Fruit fly (Drosophila melanogaster) whole organism, embryonic: ENCODE data around the gene CCT7.

Experiments used
- CG13123 ChIP-seq: fragments of 200-800 bp; sonication (Bioruptor generic); optimal IDR thresholded peaks from 2 replicates; lab custom pipeline; 2016; ENCODE audit warnings: missing biosample characterization, missing genetic modification characterization
- CG32767 ChIP-seq: fragments of 200-800 bp; sonication (Bioruptor generic); IDR thresholded peaks from 2 replicates; pipeline ENCODE4 v1.3.6; 2022; ENCODE audit warnings: missing biosample characterization, missing genetic modification characterization
- CG34376 ChIP-seq: fragments of 200-800 bp; sonication (Bioruptor generic); optimal IDR thresholded peaks from 2 replicates; lab custom pipeline; 2018; ENCODE audit warnings: missing biosample characterization, mild to moderate bottlenecking, missing genetic modification characterization
- CG4404 ChIP-seq: fragments of 200-800 bp; sonication (Bioruptor generic); IDR thresholded peaks from 2 replicates; pipeline ENCODE4 v1.3.6; 2022; ENCODE audit warnings: missing biosample characterization, missing genetic modification characterization
- Fer1 ChIP-seq: fragments of 200-800 bp; sonication (Bioruptor generic); optimal IDR thresholded peaks from 2 replicates; lab custom pipeline; 2017; ENCODE audit warnings: missing biosample characterization, mild to moderate bottlenecking, missing genetic modification characterization
- Gug ChIP-seq: fragments of 200-800 bp; sonication (Bioruptor generic); IDR thresholded peaks from 4 replicates; pipeline ENCODE4 v1.3.6; 2022; ENCODE audit warnings: missing biosample characterization, missing genetic modification characterization
- Mrtf ChIP-seq: fragments of 200-800 bp; sonication (Bioruptor generic); IDR thresholded peaks from 3 replicates; pipeline ENCODE4 v1.3.6; 2022; ENCODE audit warnings: missing biosample characterization, missing genetic modification characterization
- zf30C ChIP-seq: fragments of 200-800 bp; sonication (Bioruptor generic); optimal IDR thresholded peaks from 3 replicates; lab custom pipeline; 2018; ENCODE audit warnings: missing biosample characterization, mild to moderate bottlenecking, missing genetic modification characterization

- TF ChIP-seq CG34376 (GFP tag; lab: Kevin White, UChicago) (peak; percentile 99), Gug (GFP tag; lab: Robert Waterston, UW) (peak; percentile 18; the same call in 1 of the 4 replicates), Mrtf (GFP tag; lab: Robert Waterston, UW) (peak; percentile 52; the same call in 1 of the 3 replicates), CG32767 (peak; percentile 38; the same call in 1 of the 2 replicates), zf30C (GFP tag; lab: Kevin White, UChicago) (peak; percentile 46), CG4404 (GFP tag; lab: Robert Waterston, UW) (no peak), Fer1 (GFP tag; lab: Kevin White, UChicago) (peak; percentile 95), CG13123 (GFP tag; lab: Kevin White, UChicago) (peak; percentile 89)
Measured at dm6 chr3R:8810397-8811184, 9.2 kb downstream of the CCT7 start.
